Worm (Caenorhabditis elegans): Measurements from ENCODE around the gene tomm-20.

DNA sequence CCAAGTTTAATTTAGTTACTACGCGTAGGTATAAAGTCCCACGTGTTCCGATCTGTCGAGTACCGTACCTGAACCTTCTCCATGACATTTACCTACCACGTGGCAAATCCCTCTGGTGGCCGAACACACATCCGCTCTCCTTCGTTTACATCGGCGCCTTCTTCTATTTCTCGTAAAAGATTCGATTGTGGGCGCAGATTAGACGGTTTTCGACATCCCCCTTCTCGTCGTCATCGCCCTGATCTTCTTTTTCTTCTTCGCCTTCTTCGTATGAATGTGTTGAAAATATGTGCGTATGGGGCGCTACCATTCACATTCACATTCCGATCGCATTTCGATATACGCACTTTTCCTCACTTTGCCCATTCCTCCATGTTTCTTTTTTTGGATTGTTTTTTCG lies 46.5 kb downstream of the tomm-20 start:
- no peak for TF ChIP-seq unc-120 (tag; optimal IDR thresholded peaks at IDR 0.05; ENCODE audit: poor library complexity, severe bottlenecking)
- no peak for TF ChIP-seq nhr-76 (tag; optimal IDR thresholded peaks at IDR 0.05)
- no peak for TF ChIP-seq pha-4 (tag; optimal IDR thresholded peaks at IDR 0.05)
- TF ChIP-seq unc-39 (tag; optimal IDR thresholded peaks at IDR 0.05) = no peak
- no peak for TF ChIP-seq ztf-11 (tag; optimal IDR thresholded peaks at IDR 0.05)
- no peak for TF ChIP-seq ceh-43 (GFP tag; optimal IDR thresholded peaks at IDR 0.05)
- no peak for TF ChIP-seq nhr-237 (tag; optimal IDR thresholded peaks at IDR 0.05)
- TF ChIP-seq lsy-2 (tag; optimal IDR thresholded peaks at IDR 0.05) = no peak
- TF ChIP-seq cnd-1 (tag; optimal IDR thresholded peaks at IDR 0.05) = no peak

Data from whole organism, mixed stage, embryonic.